Worm (Caenorhabditis elegans) whole organism, late embryonic: Measurements from ENCODE around the gene str-160.
A peak's percentile ranks its signal among the peaks of the same experiment; 100 is the strongest.

Experiments
- F13H6.1 ChIP-seq: sonication (generic microtip); optimal IDR thresholded peaks from 2 replicates; lab custom pipeline; 2016; ENCODE audit warnings: missing genetic modification characterization, missing compliant biosample characterization
- K02D7.2 ChIP-seq: sonication (generic microtip); optimal IDR thresholded peaks from 2 replicates; lab custom pipeline; 2017; ENCODE audit warnings: mild to moderate bottlenecking, missing genetic modification characterization, missing compliant biosample characterization
- ceh-14 ChIP-seq: sonication (generic microtip); optimal IDR thresholded peaks from 2 replicates; lab custom pipeline; 2016; ENCODE audit warnings: missing genotype, missing genetic modification characterization, missing compliant biosample characterization
- ceh-18 ChIP-seq: sonication (generic microtip); optimal IDR thresholded peaks from 2 replicates; lab custom pipeline; 2016; ENCODE audit warnings: missing genetic modification characterization, missing compliant biosample characterization
- ceh-19 ChIP-seq: fragments of 200-800 bp; sonication (Bioruptor generic); optimal IDR thresholded peaks from 2 replicates; lab custom pipeline; 2018; ENCODE audit warnings: mild to moderate bottlenecking, missing genetic modification characterization, missing compliant biosample characterization
- ceh-22 ChIP-seq: sonication (generic microtip); optimal IDR thresholded peaks from 2 replicates; lab custom pipeline; 2017; ENCODE audit warnings: missing biosample characterization, missing genetic modification characterization
- ceh-24 ChIP-seq: sonication (generic microtip); optimal IDR thresholded peaks from 2 replicates; lab custom pipeline; 2016; ENCODE audit warnings: mild to moderate bottlenecking, missing genetic modification characterization, missing compliant biosample characterization
- ceh-30 ChIP-seq: fragments of 150-350 bp; optimal IDR thresholded peaks from 2 replicates; lab custom pipeline; 2014; ENCODE audit warnings: missing biosample characterization, missing genetic modification characterization
- ceh-34 ChIP-seq: sonication (generic microtip); optimal IDR thresholded peaks from 2 replicates; lab custom pipeline; 2016; ENCODE audit warnings: mild to moderate bottlenecking, missing genetic modification characterization, missing compliant biosample characterization
- ceh-45 ChIP-seq: fragments of 200-800 bp; sonication (Bioruptor generic); IDR thresholded peaks from 2 replicates; pipeline ENCODE4 v1.3.6; 2022; ENCODE audit warnings: missing genetic modification reagents, missing genetic modification characterization, missing compliant biosample characterization
- ceh-48 ChIP-seq: sonication (generic microtip); optimal IDR thresholded peaks from 2 replicates; lab custom pipeline; 2016; ENCODE audit warnings: missing genetic modification characterization, inconsistent platforms, missing compliant biosample characterization
- ceh-6 ChIP-seq: fragments of 200-800 bp; sonication (Bioruptor generic); optimal IDR thresholded peaks from 2 replicates; lab custom pipeline; 2018; ENCODE audit warnings: mild to moderate bottlenecking, missing genetic modification characterization, missing compliant biosample characterization
- dmd-4 ChIP-seq: sonication (generic microtip); optimal IDR thresholded peaks from 2 replicates; lab custom pipeline; 2016; ENCODE audit warnings: borderline replicate concordance, missing genetic modification characterization, missing compliant biosample characterization
- dve-1 ChIP-seq: sonication (generic microtip); optimal IDR thresholded peaks from 2 replicates; lab custom pipeline; 2017; ENCODE audit warnings: antibody characterized with exemption, mild to moderate bottlenecking, missing genetic modification characterization, missing compliant biosample characterization
- elt-2 ChIP-seq: sonication (generic microtip); optimal IDR thresholded peaks from 2 replicates; lab custom pipeline; 2016; ENCODE audit warnings: missing genetic modification reagents, missing genetic modification characterization, missing compliant biosample characterization
- elt-4 ChIP-seq: sonication (generic microtip); optimal IDR thresholded peaks from 2 replicates; lab custom pipeline; 2016; ENCODE audit warnings: missing genetic modification characterization, missing compliant biosample characterization
- ets-4 ChIP-seq: sonication (generic microtip); optimal IDR thresholded peaks from 2 replicates; lab custom pipeline; 2016; ENCODE audit warnings: missing genetic modification characterization, missing compliant biosample characterization
- fax-1 ChIP-seq: sonication (generic microtip); optimal IDR thresholded peaks from 2 replicates; lab custom pipeline; 2016; ENCODE audit warnings: missing genotype, missing genetic modification characterization, missing compliant biosample characterization
- fkh-10 ChIP-seq: fragments of 150-350 bp; optimal IDR thresholded peaks from 2 replicates; lab custom pipeline; 2014; ENCODE audit warnings: missing biosample characterization, missing genetic modification reagents, missing genetic modification characterization
- gmeb-2 ChIP-seq: sonication (generic microtip); optimal IDR thresholded peaks from 2 replicates; lab custom pipeline; 2016; ENCODE audit warnings: missing genetic modification characterization, inconsistent platforms, missing compliant biosample characterization
- hlh-15 ChIP-seq: sonication (generic microtip); optimal IDR thresholded peaks from 2 replicates; lab custom pipeline; 2016; ENCODE audit warnings: missing genetic modification characterization, missing compliant biosample characterization
- hlh-6 ChIP-seq: sonication (generic microtip); optimal IDR thresholded peaks from 2 replicates; lab custom pipeline; 2016; ENCODE audit warnings: missing genotype, missing genetic modification characterization, missing compliant biosample characterization
- mec-3 ChIP-seq: sonication (generic microtip); optimal IDR thresholded peaks from 2 replicates; lab custom pipeline; 2016; ENCODE audit warnings: borderline replicate concordance, missing genetic modification characterization, missing compliant biosample characterization
- nhr-11 ChIP-seq: fragments of 150-350 bp; optimal IDR thresholded peaks from 2 replicates; lab custom pipeline; 2014; ENCODE audit warnings: missing biosample characterization, missing genetic modification characterization
- nhr-232 ChIP-seq: sonication (generic microtip); optimal IDR thresholded peaks from 2 replicates; lab custom pipeline; 2016; ENCODE audit warnings: missing genetic modification characterization, missing compliant biosample characterization
- npax-4 ChIP-seq: sonication (generic microtip); optimal IDR thresholded peaks from 2 replicates; lab custom pipeline; 2016; ENCODE audit warnings: missing genetic modification characterization, missing compliant biosample characterization
- odd-2 ChIP-seq: sonication (generic microtip); optimal IDR thresholded peaks from 2 replicates; lab custom pipeline; 2017; ENCODE audit warnings: antibody characterized with exemption, mild to moderate bottlenecking, missing genetic modification characterization, missing compliant biosample characterization
- pax-1 ChIP-seq: fragments of 150-350 bp; optimal IDR thresholded peaks from 2 replicates; lab custom pipeline; 2014; ENCODE audit warnings: missing biosample characterization, missing genetic modification characterization
- pqm-1 ChIP-seq: sonication (generic microtip); optimal IDR thresholded peaks from 2 replicates; lab custom pipeline; 2016; ENCODE audit warnings: missing genetic modification characterization, missing compliant biosample characterization
- pros-1 ChIP-seq: fragments of 150-350 bp; optimal IDR thresholded peaks from 2 replicates; lab custom pipeline; 2014; ENCODE audit warnings: missing biosample characterization, missing genetic modification reagents, missing genetic modification characterization
- ref-2 ChIP-seq: sonication (generic microtip); optimal IDR thresholded peaks from 2 replicates; lab custom pipeline; 2016; ENCODE audit warnings: missing genetic modification characterization, missing compliant biosample characterization
- rnt-1 ChIP-seq: sonication (generic microtip); optimal IDR thresholded peaks from 2 replicates; lab custom pipeline; 2016; ENCODE audit warnings: missing genetic modification characterization, missing compliant biosample characterization
- sdc-2 ChIP-seq: sonication (generic microtip); optimal IDR thresholded peaks from 2 replicates; lab custom pipeline; 2016; ENCODE audit warnings: missing genotype, missing genetic modification characterization, missing compliant biosample characterization
- tbx-7 ChIP-seq: sonication (generic microtip); optimal IDR thresholded peaks from 2 replicates; lab custom pipeline; 2016; ENCODE audit warnings: missing genotype, missing genetic modification characterization, missing compliant biosample characterization
- unc-42 ChIP-seq: sonication (generic microtip); optimal IDR thresholded peaks from 2 replicates; lab custom pipeline; 2016; ENCODE audit warnings: missing genotype, missing genetic modification characterization, missing compliant biosample characterization
- unc-86 ChIP-seq: sonication (generic microtip); optimal IDR thresholded peaks from 2 replicates; lab custom pipeline; 2016; ENCODE audit warnings: missing genetic modification characterization, missing compliant biosample characterization
- zip-5 ChIP-seq: sonication (generic microtip); optimal IDR thresholded peaks from 2 replicates; lab custom pipeline; 2016; ENCODE audit warnings: missing genetic modification characterization, missing compliant biosample characterization
- ztf-16 ChIP-seq: sonication (generic microtip); optimal IDR thresholded peaks from 2 replicates; lab custom pipeline; 2017; ENCODE audit warnings: missing genetic modification characterization, missing compliant biosample characterization

The str-160 gene

ce11 chrV:1713761-1714160 lies 20.9 kb upstream of the str-160 start:
- 0 out of 2 replicates have a peak, but pooled peaks have one; percentile 67 for TF ChIP-seq ceh-45 (GFP tag; lab: Robert Waterston, UW)

- TF ChIP-seq ceh-22 (tag; lab: Kevin White, UChicago) (no peak), npax-4 (tag; lab: Kevin White, UChicago) (no peak), nhr-232 (tag; lab: Kevin White, UChicago) (no peak), dve-1 (tag; lab: Kevin White, UChicago) (no peak), ets-4 (tag; lab: Kevin White, UChicago) (no peak), pax-1 (tag; lab: Kevin White, UChicago) (no peak), unc-42 (no peak), elt-2 (tag; lab: Kevin White, UChicago) (no peak), unc-86 (tag; lab: Kevin White, UChicago) (no peak), hlh-6 (no peak), odd-2 (no peak), elt-4 (tag; lab: Kevin White, UChicago) (no peak), ztf-16 (tag; lab: Kevin White, UChicago) (no peak), pros-1 (tag; lab: Kevin White, UChicago) (no peak), ceh-24 (no peak), ceh-19 (no peak)
Observed at ce11 chrV:1716892-1717291, 17.8 kb upstream of the str-160 start, which contains the start of gene srw-103. Gene srw-103 (plus strand): TSS chrV:1717192.

ce11 chrV:1718232-1718631 lies 16.4 kb upstream of the str-160 start:
- TF ChIP-seq ceh-48 (no peak), hlh-15 (tag; lab: Kevin White, UChicago) (no peak), mec-3 (no peak), fkh-10 (GFP tag; lab: Kevin White, UChicago) (no peak), ref-2 (tag; lab: Kevin White, UChicago) (no peak), ceh-24 (no peak), dmd-4 (no peak), npax-4 (tag; lab: Kevin White, UChicago) (no peak), ceh-18 (tag; lab: Kevin White, UChicago) (no peak), ztf-16 (tag; lab: Kevin White, UChicago) (no peak), elt-2 (tag; lab: Kevin White, UChicago) (no peak), gmeb-2 (no peak), ceh-14 (tag; lab: Kevin White, UChicago) (no peak), ceh-6 (GFP tag; lab: Kevin White, UChicago) (no peak), nhr-11 (no peak), pqm-1 (tag; lab: Kevin White, UChicago) (no peak)

- TF ChIP-seq K02D7.2 (tag; lab: Kevin White, UChicago) (no peak), ceh-30 (no peak), ceh-34 (tag; lab: Kevin White, UChicago) (no peak), ceh-48 (no peak), sdc-2 (tag; lab: Kevin White, UChicago) (no peak), dve-1 (tag; lab: Kevin White, UChicago) (no peak), tbx-7 (tag; lab: Kevin White, UChicago) (no peak), zip-5 (no peak)
Observed at ce11 chrV:1719927-1720326, 14.7 kb upstream of the str-160 start, which contains the start of gene srw-102. Gene srw-102 (plus strand): TSS chrV:1720227.

- TF ChIP-seq F13H6.1 (tag; lab: Kevin White, UChicago) (no peak), rnt-1 (tag; lab: Kevin White, UChicago) (no peak), fax-1 (tag; lab: Kevin White, UChicago) (no peak)
- TF ChIP-seq, all 69 proteins: peak for 0
Observed at ce11 chrV:1721966-1722365, 12.7 kb upstream of the str-160 start, which contains the start of gene srw-101. Gene srw-101 (plus strand): TSS chrV:1722266.
